Fruit fly (Drosophila melanogaster): ENCODE results near the gene Abi.
A peak's percentile ranks its signal among the peaks of the same experiment; 100 is the strongest.

Gene Abi

DNA sequence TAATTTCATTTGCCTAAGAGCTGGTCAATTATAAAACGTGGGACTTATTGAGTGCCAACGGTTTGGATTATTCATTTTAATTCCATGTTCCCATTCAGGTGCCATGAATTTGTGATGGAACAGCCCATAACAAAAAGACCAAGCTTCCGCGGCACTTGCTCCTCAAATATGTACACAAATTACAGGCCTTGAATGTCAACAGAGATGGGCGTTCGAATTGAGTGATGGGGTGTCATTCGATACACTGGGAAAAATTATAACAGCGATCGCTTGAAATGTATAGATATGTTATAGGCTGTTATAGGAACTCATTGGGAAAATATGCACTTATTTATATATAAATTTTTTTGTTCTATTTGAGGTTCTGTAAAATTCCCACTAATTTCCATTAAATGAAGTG, 6.1 kb downstream of the Abi start:
- TF ChIP-seq cnc (optimal IDR thresholded peaks at IDR 0.05), result no peak

- no peak for TF ChIP-seq Hr96 (GFP tag; optimal IDR thresholded peaks at IDR 0.05)
- no peak for TF ChIP-seq Crg-1 (GFP tag; optimal IDR thresholded peaks at IDR 0.05)
- TF ChIP-seq CG12768 (GFP tag; optimal IDR thresholded peaks at IDR 0.05), result no peak
- TF ChIP-seq bab1 (GFP tag; optimal IDR thresholded peaks at IDR 0.05), result no peak
- no peak for TF ChIP-seq cic (GFP tag; optimal IDR thresholded peaks at IDR 0.05)
- TF ChIP-seq ovo (GFP tag; optimal IDR thresholded peaks at IDR 0.05), result no peak
- TF ChIP-seq CG7101 (tag; optimal IDR thresholded peaks at IDR 0.05), result no peak
- TF ChIP-seq Mnt (GFP tag; optimal IDR thresholded peaks at IDR 0.05), result no peak
- TF ChIP-seq CG5204 (GFP tag; optimal IDR thresholded peaks at IDR 0.05), result no peak
- TF ChIP-seq CG14711 (tag; optimal IDR thresholded peaks at IDR 0.05), result no peak
- no peak for TF ChIP-seq CG1620 (GFP tag; optimal IDR thresholded peaks at IDR 0.05)
- no peak for TF ChIP-seq CG33017 (tag; optimal IDR thresholded peaks at IDR 0.05)
- no peak for TF ChIP-seq tj (GFP tag; optimal IDR thresholded peaks at IDR 0.05)
- no peak for TF ChIP-seq pad (GFP tag; optimal IDR thresholded peaks at IDR 0.05)
- TF ChIP-seq kay (GFP tag; ENCODE audit: borderline replicate concordance), result no peak
- no peak for TF ChIP-seq CG7045 (GFP tag; optimal IDR thresholded peaks at IDR 0.05)
Observed at dm6 chr3R:14112066-14112465, 10.2 kb downstream of the Abi start, which contains the start of gene CG14357. TSS of gene CG14357 (minus strand) at chr3R:14112166.

dm6 chr3R:14109145-14109544, 13.1 kb downstream of the Abi start, which contains the start of gene Or88a:
TSS of gene Or88a (plus strand) at chr3R:14109445.
- no peak for TF ChIP-seq Hr96 (GFP tag; optimal IDR thresholded peaks at IDR 0.05)
- no peak for TF ChIP-seq Crg-1 (GFP tag; optimal IDR thresholded peaks at IDR 0.05)

- TF ChIP-seq CG7045 (GFP tag; optimal IDR thresholded peaks at IDR 0.05) (peak; percentile 41), pad (GFP tag; optimal IDR thresholded peaks at IDR 0.05) (peak; percentile 43), CG33017 (tag; optimal IDR thresholded peaks at IDR 0.05) (peak; percentile 14), cic (GFP tag; optimal IDR thresholded peaks at IDR 0.05) (peak; percentile 3), CG1620 (GFP tag; optimal IDR thresholded peaks at IDR 0.05) (no peak)
Observed at dm6 chr3R:14108158-14108921, 13.9 kb downstream of the Abi start, which contains the start of gene CG12402. TSS of gene CG12402 (minus strand) at chr3R:14108321.

- TF ChIP-seq CG5204 (GFP tag; optimal IDR thresholded peaks at IDR 0.05), result no peak
- no peak for TF ChIP-seq Hr96 (GFP tag; optimal IDR thresholded peaks at IDR 0.05)
- TF ChIP-seq bab1 (GFP tag; optimal IDR thresholded peaks at IDR 0.05), result no peak
- TF ChIP-seq Crg-1 (GFP tag; optimal IDR thresholded peaks at IDR 0.05), result no peak
- no peak for TF ChIP-seq cic (GFP tag; optimal IDR thresholded peaks at IDR 0.05)
- TF ChIP-seq pad (GFP tag; optimal IDR thresholded peaks at IDR 0.05), result no peak
- TF ChIP-seq CG1620 (GFP tag; optimal IDR thresholded peaks at IDR 0.05), result no peak
- no peak for TF ChIP-seq Mnt (GFP tag; optimal IDR thresholded peaks at IDR 0.05)
- no peak for TF ChIP-seq CG14711 (tag; optimal IDR thresholded peaks at IDR 0.05)
- no peak for TF ChIP-seq CG12768 (GFP tag; optimal IDR thresholded peaks at IDR 0.05)
- TF ChIP-seq kay (GFP tag; ENCODE audit: borderline replicate concordance), result no peak
- TF ChIP-seq CG7101 (tag; optimal IDR thresholded peaks at IDR 0.05), result no peak
- TF ChIP-seq cnc (optimal IDR thresholded peaks at IDR 0.05), result no peak
- no peak for TF ChIP-seq Clk (GFP tag; optimal IDR thresholded peaks at IDR 0.05)
Observed at dm6 chr3R:14107597-14107996, 14.6 kb downstream of the Abi start.

dm6 chr3R:14103022-14103421, 19.2 kb downstream of the Abi start, which contains the start of gene PK1-R:
TSS of gene PK1-R (minus strand) at chr3R:14103122.
- TF ChIP-seq pad (GFP tag; optimal IDR thresholded peaks at IDR 0.05) (no peak), bab1 (GFP tag; optimal IDR thresholded peaks at IDR 0.05) (no peak), ovo (GFP tag; optimal IDR thresholded peaks at IDR 0.05) (no peak), kay (GFP tag; ENCODE audit: borderline replicate concordance) (no peak), Hr96 (GFP tag; optimal IDR thresholded peaks at IDR 0.05) (no peak), tj (GFP tag; optimal IDR thresholded peaks at IDR 0.05) (no peak), CG1620 (GFP tag; optimal IDR thresholded peaks at IDR 0.05) (no peak), Crg-1 (GFP tag; optimal IDR thresholded peaks at IDR 0.05) (no peak), Mnt (GFP tag; optimal IDR thresholded peaks at IDR 0.05) (no peak), CG5204 (GFP tag; optimal IDR thresholded peaks at IDR 0.05) (no peak), CG12768 (GFP tag; optimal IDR thresholded peaks at IDR 0.05) (no peak), Clk (GFP tag; optimal IDR thresholded peaks at IDR 0.05) (no peak), CG11617 (GFP tag; optimal IDR thresholded peaks at IDR 0.05) (no peak), CG7101 (tag; optimal IDR thresholded peaks at IDR 0.05) (no peak), cnc (optimal IDR thresholded peaks at IDR 0.05) (no peak), toe (GFP tag; optimal IDR thresholded peaks at IDR 0.05) (no peak), CG14711 (tag; optimal IDR thresholded peaks at IDR 0.05) (no peak), CG7045 (GFP tag; optimal IDR thresholded peaks at IDR 0.05) (no peak)

DNA sequence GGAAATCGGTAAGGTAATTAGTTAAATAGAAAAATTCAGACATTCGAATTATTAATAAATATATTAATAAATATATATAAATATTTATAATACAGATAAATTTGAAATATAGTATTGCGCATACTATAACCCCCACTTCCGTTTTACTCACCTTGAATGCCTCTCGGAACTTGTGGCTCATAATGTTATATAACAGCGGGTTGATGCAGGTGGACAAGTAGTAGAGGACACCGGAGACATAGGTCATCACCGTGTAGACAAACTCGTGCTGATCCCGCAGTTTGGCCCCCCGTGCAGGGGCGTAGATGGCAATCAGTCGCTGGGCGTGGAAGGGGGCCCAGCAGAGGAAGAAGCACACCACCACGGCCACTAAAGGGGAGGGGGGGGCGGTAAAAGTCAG, 21.3 kb downstream of the Abi start:
- TF ChIP-seq ovo (GFP tag; optimal IDR thresholded peaks at IDR 0.05) (no peak), toe (GFP tag; optimal IDR thresholded peaks at IDR 0.05) (no peak), bab1 (GFP tag; optimal IDR thresholded peaks at IDR 0.05) (no peak)
